Fruit fly (Drosophila melanogaster) whole organism, prepupa: ENCODE results near the gene Tet.

Source experiments
- CG10631 ChIP-seq: fragments of 200-800 bp; sonication (Bioruptor generic); optimal IDR thresholded peaks from 2 replicates; lab custom pipeline; 2016; ENCODE audit warnings: missing biosample characterization, missing genetic modification characterization
- CG10669 ChIP-seq: fragments of 200-800 bp; sonication (Bioruptor generic); optimal IDR thresholded peaks from 3 replicates; lab custom pipeline; 2018; ENCODE audit warnings: missing biosample characterization, mild to moderate bottlenecking, missing genetic modification characterization, moderate library complexity
- CG11294 ChIP-seq: fragments of 200-800 bp; sonication (Bioruptor generic); IDR thresholded peaks from 2 replicates; pipeline ENCODE4 v1.3.6; 2022; ENCODE audit warnings: missing biosample characterization, missing genetic modification characterization
- CG11762 ChIP-seq: fragments of 200-800 bp; sonication (Bioruptor generic); optimal IDR thresholded peaks from 3 replicates; lab custom pipeline; 2016; ENCODE audit warnings: missing biosample characterization, missing genetic modification characterization; ENCODE audit not compliant: insufficient read depth
- CG11902 ChIP-seq: fragments of 200-800 bp; sonication (Bioruptor generic); optimal IDR thresholded peaks from 3 replicates; lab custom pipeline; 2016; ENCODE audit warnings: missing biosample characterization, missing genetic modification characterization
- CG15336 ChIP-seq: fragments of 200-800 bp; sonication (Bioruptor generic); IDR thresholded peaks from 2 replicates; pipeline ENCODE4 v1.3.6; 2022; ENCODE audit warnings: missing biosample characterization, missing genetic modification characterization
- CG16779 ChIP-seq: fragments of 200-800 bp; sonication (Bioruptor generic); optimal IDR thresholded peaks from 3 replicates; lab custom pipeline; 2017; ENCODE audit warnings: missing biosample characterization, mild to moderate bottlenecking, missing genetic modification characterization
- CG3032 ChIP-seq: fragments of 200-800 bp; optimal IDR thresholded peaks from 2 replicates; lab custom pipeline; 2019; ENCODE audit warnings: missing biosample characterization, mild to moderate bottlenecking, missing genetic modification characterization, moderate library complexity
- CG31627 ChIP-seq: fragments of 200-800 bp; sonication (Bioruptor generic); optimal IDR thresholded peaks from 3 replicates; lab custom pipeline; 2016; ENCODE audit warnings: missing biosample characterization, missing genetic modification characterization
- CG32006 ChIP-seq: fragments of 200-800 bp; sonication (Bioruptor generic); optimal IDR thresholded peaks from 3 replicates; lab custom pipeline; 2017; ENCODE audit warnings: missing biosample characterization, mild to moderate bottlenecking, missing genetic modification characterization
- CG34406 ChIP-seq: fragments of 200-800 bp; sonication (Bioruptor generic); optimal IDR thresholded peaks from 3 replicates; lab custom pipeline; 2016; ENCODE audit warnings: missing biosample characterization, missing genetic modification characterization
- CG3919 ChIP-seq: fragments of 200-800 bp; sonication (Bioruptor generic); optimal IDR thresholded peaks from 3 replicates; lab custom pipeline; 2016; ENCODE audit warnings: missing biosample characterization, missing genetic modification characterization
- CG4318 ChIP-seq: fragments of 200-800 bp; sonication (Bioruptor generic); optimal IDR thresholded peaks from 3 replicates; lab custom pipeline; 2017; ENCODE audit warnings: missing biosample characterization, mild to moderate bottlenecking, missing genetic modification characterization
- CG6276 ChIP-seq: fragments of 200-800 bp; sonication (Bioruptor generic); optimal IDR thresholded peaks from 2 replicates; lab custom pipeline; 2017; ENCODE audit warnings: missing biosample characterization, mild to moderate bottlenecking, missing genetic modification characterization
- CG6792 ChIP-seq: fragments of 200-800 bp; sonication (Bioruptor generic); optimal IDR thresholded peaks from 3 replicates; lab custom pipeline; 2016; ENCODE audit warnings: missing biosample characterization, missing genetic modification characterization
- CG6808 ChIP-seq: fragments of 200-800 bp; sonication (Bioruptor generic); optimal IDR thresholded peaks from 3 replicates; lab custom pipeline; 2017; ENCODE audit warnings: missing biosample characterization, missing genetic modification characterization, mild to moderate bottlenecking, moderate library complexity, missing genetic modification reagents
- CG6854 ChIP-seq: fragments of 200-800 bp; sonication (Bioruptor generic); optimal IDR thresholded peaks from 2 replicates; lab custom pipeline; 2017; ENCODE audit warnings: missing biosample characterization, mild to moderate bottlenecking, missing genetic modification characterization
- CG7368 ChIP-seq: fragments of 200-800 bp; sonication (Bioruptor generic); optimal IDR thresholded peaks from 3 replicates; lab custom pipeline; 2016; ENCODE audit warnings: missing biosample characterization, missing genetic modification characterization
- CG8119 ChIP-seq: fragments of 200-800 bp; sonication (Bioruptor generic); IDR thresholded peaks from 3 replicates; pipeline ENCODE4 v1.3.6; 2022; ENCODE audit warnings: missing biosample characterization, missing genetic modification characterization
- CG8319 ChIP-seq: fragments of 200-800 bp; sonication (Bioruptor generic); optimal IDR thresholded peaks from 3 replicates; lab custom pipeline; 2016; ENCODE audit warnings: missing biosample characterization, missing genetic modification characterization
- CG8632 ChIP-seq: fragments of 200-800 bp; sonication (Bioruptor generic); optimal IDR thresholded peaks from 3 replicates; lab custom pipeline; 2016; ENCODE audit warnings: missing biosample characterization, missing genetic modification characterization
- CG9139 ChIP-seq: fragments of 200-800 bp; sonication (Bioruptor generic); optimal IDR thresholded peaks from 3 replicates; lab custom pipeline; 2017; ENCODE audit warnings: missing biosample characterization, mild to moderate bottlenecking, missing genetic modification characterization
- Eip75B ChIP-seq: fragments of 200-800 bp; sonication (Bioruptor generic); optimal IDR thresholded peaks from 3 replicates; lab custom pipeline; 2016; ENCODE audit warnings: missing biosample characterization, missing genetic modification characterization
- Eip78C ChIP-seq: fragments of 200-800 bp; sonication (Bioruptor generic); peaks from one replicate; lab custom pipeline; 2016; ENCODE audit warnings: missing biosample characterization, missing genetic modification characterization
- Ets21C ChIP-seq: fragments of 200-800 bp; sonication (Bioruptor generic); optimal IDR thresholded peaks from 3 replicates; lab custom pipeline; 2016; ENCODE audit warnings: missing biosample characterization, missing genetic modification characterization
- Ets96B ChIP-seq: fragments of 200-800 bp; optimal IDR thresholded peaks from 2 replicates; lab custom pipeline; 2019; ENCODE audit warnings: missing biosample characterization, mild to moderate bottlenecking, missing genetic modification characterization, moderate library complexity
- Gug ChIP-seq: fragments of 200-800 bp; sonication (Bioruptor generic); IDR thresholded peaks from 2 replicates; pipeline ENCODE4 v1.3.6; 2022; ENCODE audit warnings: missing biosample characterization, missing genetic modification characterization
- Hr38 ChIP-seq: sonication (Bioruptor generic); optimal IDR thresholded peaks from 2 replicates; lab custom pipeline; 2016; ENCODE audit warnings: missing biosample characterization, missing genetic modification characterization
- Hr39 ChIP-seq: fragments of 200-800 bp; sonication (Bioruptor generic); optimal IDR thresholded peaks from 2 replicates; lab custom pipeline; 2016; ENCODE audit warnings: missing biosample characterization, missing genetic modification characterization
- Lpt ChIP-seq: fragments of 200-800 bp; sonication (Bioruptor generic); optimal IDR thresholded peaks from 3 replicates; lab custom pipeline; 2016; ENCODE audit warnings: missing biosample characterization, missing genetic modification characterization
- Met ChIP-seq: fragments of 200-800 bp; sonication (Bioruptor generic); optimal IDR thresholded peaks from 3 replicates; lab custom pipeline; 2016; ENCODE audit warnings: missing biosample characterization, missing genetic modification characterization
- OdsH ChIP-seq: fragments of 200-800 bp; sonication (Bioruptor generic); optimal IDR thresholded peaks from 3 replicates; lab custom pipeline; 2016; ENCODE audit warnings: missing biosample characterization, missing genetic modification characterization
- Smox ChIP-seq: fragments of 200-800 bp; sonication (Bioruptor generic); optimal IDR thresholded peaks from 3 replicates; lab custom pipeline; 2016; ENCODE audit warnings: missing biosample characterization, missing genetic modification characterization
- Sox102F ChIP-seq: fragments of 200-800 bp; sonication (Bioruptor generic); optimal IDR thresholded peaks from 2 replicates; lab custom pipeline; 2016; ENCODE audit warnings: missing biosample characterization, mild to moderate bottlenecking, missing genetic modification characterization
- Sox14 ChIP-seq: fragments of 200-800 bp; sonication (Bioruptor generic); optimal IDR thresholded peaks from 3 replicates; lab custom pipeline; 2016; ENCODE audit warnings: missing biosample characterization, missing genetic modification characterization
- Sox15 ChIP-seq: fragments of 200-800 bp; sonication (Bioruptor generic); optimal IDR thresholded peaks from 3 replicates; lab custom pipeline; 2016; ENCODE audit warnings: missing biosample characterization, missing genetic modification characterization
- acj6 ChIP-seq: fragments of 200-800 bp; sonication (Bioruptor generic); optimal IDR thresholded peaks from 3 replicates; lab custom pipeline; 2016; ENCODE audit warnings: missing biosample characterization, missing genetic modification characterization
- eg ChIP-seq: fragments of 200-800 bp; sonication (Bioruptor generic); IDR thresholded peaks from 3 replicates; pipeline ENCODE4 v1.3.6; 2022; ENCODE audit warnings: missing biosample characterization, missing genetic modification characterization
- esn ChIP-seq: fragments of 200-800 bp; sonication (Bioruptor generic); optimal IDR thresholded peaks from 2 replicates; lab custom pipeline; 2016; ENCODE audit warnings: missing biosample characterization, mild to moderate bottlenecking, missing genetic modification characterization, moderate library complexity
- fd59A ChIP-seq: fragments of 200-800 bp; sonication (Bioruptor generic); optimal IDR thresholded peaks from 2 replicates; lab custom pipeline; 2017; ENCODE audit warnings: missing biosample characterization, mild to moderate bottlenecking, missing genetic modification characterization, missing genetic modification reagents
- fd85E ChIP-seq: fragments of 200-800 bp; sonication (Bioruptor generic); optimal IDR thresholded peaks from 3 replicates; lab custom pipeline; 2016; ENCODE audit warnings: missing biosample characterization, missing genetic modification characterization
- lz ChIP-seq: fragments of 200-800 bp; sonication (Bioruptor generic); optimal IDR thresholded peaks from 3 replicates; lab custom pipeline; 2016; ENCODE audit warnings: missing biosample characterization, missing genetic modification characterization
- net ChIP-seq: fragments of 200-800 bp; sonication (Bioruptor generic); optimal IDR thresholded peaks from 3 replicates; lab custom pipeline; 2016; ENCODE audit warnings: missing biosample characterization, missing genetic modification characterization
- pdm3 ChIP-seq: fragments of 200-800 bp; sonication (Bioruptor generic); optimal IDR thresholded peaks from 3 replicates; lab custom pipeline; 2016; ENCODE audit warnings: missing biosample characterization, missing genetic modification characterization
- spab ChIP-seq: fragments of 200-800 bp; sonication (Bioruptor generic); optimal IDR thresholded peaks from 2 replicates; lab custom pipeline; 2017; ENCODE audit warnings: missing biosample characterization, mild to moderate bottlenecking, missing genetic modification characterization, missing genetic modification reagents
- ss ChIP-seq, 2 experiments: fragments of 200-800 bp; sonication (Bioruptor generic); optimal IDR thresholded peaks; 2 replicates in 1 of 2; 3 replicates in 1 of 2; lab custom pipeline; 2017 to 2018; ENCODE audit warnings: mild to moderate bottlenecking in 2 of 2, missing biosample characterization in 2 of 2, missing genetic modification characterization in 2 of 2, moderate library complexity in 1 of 2
- svp ChIP-seq: fragments of 200-800 bp; sonication (Bioruptor generic); peaks from one replicate; lab custom pipeline; 2016; ENCODE audit warnings: missing biosample characterization, missing genetic modification characterization
- topi ChIP-seq: fragments of 200-800 bp; sonication (Bioruptor generic); optimal IDR thresholded peaks from 3 replicates; lab custom pipeline; 2016; ENCODE audit warnings: missing biosample characterization, missing genetic modification characterization

Tet gene

DNA sequence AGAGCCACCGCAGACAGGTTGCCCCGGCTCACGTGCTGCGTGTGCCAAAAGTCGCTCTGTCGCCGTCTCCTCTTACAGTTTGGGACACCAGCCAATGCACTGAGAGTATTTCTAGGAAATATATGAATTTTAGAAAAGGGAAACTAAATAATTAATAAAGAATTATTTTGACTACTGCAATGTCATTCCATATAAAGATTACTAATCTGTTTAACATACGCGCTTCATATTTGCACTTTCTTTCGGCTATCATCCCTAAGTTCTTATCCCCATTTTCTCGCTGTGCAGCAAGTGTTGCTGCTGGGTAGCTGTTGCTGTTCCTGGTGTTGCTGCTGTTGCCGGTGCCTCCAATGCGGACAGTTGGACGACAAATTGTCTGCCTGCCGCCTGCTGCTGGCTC is 31.7 kb downstream of the Tet start (continued):
- peak; percentile 90 for TF ChIP-seq spab (GFP tag; lab: Kevin White, UChicago)
- peak; percentile 82 to 87 for TF ChIP-seq ss (GFP tag; optimal IDR thresholded peaks at IDR 0.05; lab: Kevin White, UChicago)
- peak; percentile 92 for TF ChIP-seq lz
- peak; percentile 91 for TF ChIP-seq CG6792
- TF ChIP-seq CG11762 (GFP tag; lab: Kevin White, UChicago): peak; percentile 85
- TF ChIP-seq fd85E (GFP tag; lab: Kevin White, UChicago): peak; percentile 47
- peak; percentile 90 for TF ChIP-seq CG15336

DNA sequence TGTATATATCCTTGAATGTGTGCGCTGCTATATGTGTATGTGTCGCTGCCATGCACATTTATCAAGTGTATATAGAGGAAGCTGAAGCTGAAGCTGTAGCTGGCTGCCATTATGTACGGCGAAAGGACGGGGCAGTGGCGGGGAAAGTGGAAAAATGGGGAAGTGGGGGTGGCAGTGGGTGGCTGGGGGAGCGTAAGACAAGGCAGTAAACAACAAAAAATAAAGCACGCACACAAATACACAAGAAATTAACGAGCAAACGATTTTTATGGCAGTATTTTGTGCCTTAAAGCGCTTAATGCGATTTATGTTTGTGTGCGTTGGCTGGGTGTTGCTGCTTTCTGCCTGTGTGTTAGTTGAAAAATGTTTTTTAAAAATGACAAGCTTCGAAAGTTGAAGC is 33.3 kb downstream of the Tet start:
- TF ChIP-seq topi (GFP tag; lab: Kevin White, UChicago): no peak
- TF ChIP-seq CG16779: no peak

DNA sequence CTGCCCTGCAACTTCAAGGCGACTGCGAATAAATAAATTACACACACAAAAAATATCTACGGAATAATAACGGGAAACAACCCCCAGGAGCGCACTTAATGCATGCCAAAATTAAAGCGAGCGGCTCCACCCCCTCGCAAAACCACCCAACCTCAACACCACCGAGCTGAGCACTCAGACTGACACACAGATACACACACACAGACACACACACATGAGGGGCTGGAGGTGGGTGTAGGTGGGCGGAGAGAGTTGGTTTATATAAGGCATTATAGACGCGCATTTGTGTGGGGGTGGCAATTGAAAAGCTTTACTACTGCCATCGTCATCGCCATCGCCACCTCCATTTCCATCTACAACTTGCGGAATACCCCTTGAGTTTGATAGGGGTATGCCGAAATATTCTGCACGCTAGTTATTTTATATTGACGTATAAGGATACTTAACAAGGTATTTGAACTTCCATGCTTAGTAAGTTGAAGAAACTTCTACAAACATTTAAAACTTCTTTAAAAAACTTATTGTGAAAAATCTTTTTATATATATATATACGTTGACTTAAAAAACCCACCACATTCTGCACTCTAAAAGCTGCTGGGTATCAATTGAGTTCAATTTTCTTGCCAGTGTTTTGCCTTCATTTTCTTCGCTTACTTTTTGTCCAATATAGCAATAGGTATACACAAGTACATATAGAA is 33.9 kb downstream of the Tet start:
- TF ChIP-seq CG6854 (GFP tag; lab: Kevin White, UChicago) (no peak), acj6 (GFP tag; lab: Kevin White, UChicago) (peak; percentile 41), OdsH (GFP tag; lab: Kevin White, UChicago) (peak; percentile 54), CG15336 (peak; percentile 44), svp (GFP tag; lab: Kevin White, UChicago) (peak; percentile 66), CG8319 (no peak), CG8632 (peak; percentile 14), CG10631 (GFP tag; lab: Kevin White, UChicago) (peak; percentile 39), CG11902 (GFP tag; lab: Kevin White, UChicago) (no peak), esn (GFP tag; lab: Kevin White, UChicago) (peak; percentile 42), net (peak; percentile 8), Hr39 (GFP tag; lab: Kevin White, UChicago) (no peak), CG6276 (GFP tag; lab: Kevin White, UChicago) (no peak), Sox102F (GFP tag; lab: Kevin White, UChicago) (peak; percentile 26), Ets96B (peak; percentile 52), Sox15 (GFP tag; lab: Kevin White, UChicago) (no peak), CG4318 (peak; percentile 32), Smox (GFP tag; lab: Kevin White, UChicago) (peak; percentile 26), Ets21C (GFP tag; lab: Kevin White, UChicago) (no peak), Sox14 (GFP tag; lab: Kevin White, UChicago) (no peak), fd59A (GFP tag; lab: Kevin White, UChicago) (no peak), CG31627 (GFP tag; lab: Kevin White, UChicago) (peak; percentile 10), Gug (GFP tag; lab: Robert Waterston, UW) (0 out of 2 replicates have a peak, but pooled peaks have one; percentile 19), CG32006 (GFP tag; lab: Kevin White, UChicago) (peak; percentile 66), CG9139 (GFP tag; lab: Kevin White, UChicago) (no peak), Eip75B (GFP tag; lab: Kevin White, UChicago) (no peak), topi (GFP tag; lab: Kevin White, UChicago) (peak; percentile 34), Lpt (GFP tag; lab: Kevin White, UChicago) (no peak), CG3919 (peak; percentile 23), CG16779 (no peak), eg (GFP tag; lab: Robert Waterston, UW) (peak; percentile 23; the same call in 1 of the 3 replicates), CG10669 (peak; percentile 44), CG3032 (peak; percentile 49), CG7368 (no peak), pdm3 (peak; percentile 24), CG34406 (peak; percentile 43), Eip78C (peak; percentile 87), CG6808 (GFP tag; lab: Kevin White, UChicago) (peak; percentile 31), CG8119 (GFP tag; lab: Robert Waterston, UW) (peak; percentile 61), CG11294 (GFP tag; lab: Robert Waterston, UW) (no peak), lz (no peak), Hr38 (no peak), Met (GFP tag; lab: Kevin White, UChicago) (peak; percentile 35)
